Worm (Caenorhabditis elegans): ENCODE data around the gene Y46G5A.23.

DNA sequence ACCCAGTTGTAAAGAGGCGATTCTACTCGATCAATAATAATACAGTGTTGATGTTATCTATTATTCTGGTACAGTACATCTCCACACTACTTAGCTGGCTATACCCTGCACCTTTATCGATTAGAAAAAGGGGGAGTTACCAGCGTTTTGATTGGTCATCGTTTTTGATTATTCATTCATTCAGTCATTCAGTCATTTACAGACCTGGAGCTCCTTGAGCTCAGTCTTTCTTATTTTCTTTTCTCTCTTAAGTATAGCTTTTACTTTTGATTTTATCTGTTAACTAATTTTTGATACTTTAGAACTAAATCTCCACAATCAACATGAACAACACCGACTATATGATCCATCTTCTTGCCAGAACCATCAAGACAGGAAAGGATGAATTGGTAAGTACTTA is 21.4 kb upstream of the Y46G5A.23 start, which contains the start of gene Y46G5A.28:
- no peak for TF ChIP-seq ama-1 (optimal IDR thresholded peaks at IDR 0.05)
- TF ChIP-seq pes-1 (GFP tag; IDR thresholded peaks at IDR 0.05): no peak
- no peak for TF ChIP-seq ceh-13 (GFP tag; optimal IDR thresholded peaks at IDR 0.05)
- no peak for TF ChIP-seq hnd-1 (tag; optimal IDR thresholded peaks at IDR 0.05)
- TF ChIP-seq tra-4 (tag; optimal IDR thresholded peaks at IDR 0.05): no peak
- TF ChIP-seq F13C5.2 (tag; optimal IDR thresholded peaks at IDR 0.05): no peak
- TF ChIP-seq flt-1 (GFP tag; IDR thresholded peaks at IDR 0.05): no peak
- TF ChIP-seq ceh-36 (tag; optimal IDR thresholded peaks at IDR 0.05): no peak
- TF ChIP-seq ets-7 (tag; optimal IDR thresholded peaks at IDR 0.05): no peak
- no peak for TF ChIP-seq hmbx-1 (tag; optimal IDR thresholded peaks at IDR 0.05)
